Fruit fly (Drosophila melanogaster): ENCODE results near the gene beat-VII.

beat-VII gene

dm6 chr3R:26714109-26714576 lies 32.4 kb upstream of the beat-VII start, which contains the start of gene amon (continued):
- no peak for TF ChIP-seq Sry-β (GFP tag; optimal IDR thresholded peaks at IDR 0.05)
- peak; percentile 99 for TF ChIP-seq HmgZ (tag; optimal IDR thresholded peaks at IDR 0.05)
- TF ChIP-seq CG12299 (tag; optimal IDR thresholded peaks at IDR 0.05): peak; percentile 98
- TF ChIP-seq CG17328 (GFP tag; IDR thresholded peaks at IDR 0.05): peak; percentile 96
- peak; percentile 93 for TF ChIP-seq sens-2 (GFP tag; IDR thresholded peaks at IDR 0.05)
- TF ChIP-seq Vsx1 (GFP tag; optimal IDR thresholded peaks at IDR 0.05): peak; percentile 90
- TF ChIP-seq sug (tag; optimal IDR thresholded peaks at IDR 0.05): peak; percentile 98
- TF ChIP-seq Bteb2 (GFP tag; optimal IDR thresholded peaks at IDR 0.05): peak; percentile 98
- TF ChIP-seq HLHmδ (GFP tag; optimal IDR thresholded peaks at IDR 0.05): no peak
- TF ChIP-seq CG12219 (GFP tag; optimal IDR thresholded peaks at IDR 0.05): peak; percentile 98
- peak; percentile 97 for TF ChIP-seq Mad (GFP tag; optimal IDR thresholded peaks at IDR 0.05)
- TF ChIP-seq sd (tag; optimal IDR thresholded peaks at IDR 0.05): peak; percentile 99
- peak; percentile 99 for TF ChIP-seq gro (GFP tag; optimal IDR thresholded peaks at IDR 0.05)
- TF ChIP-seq cwo (GFP tag; optimal IDR thresholded peaks at IDR 0.05): peak; percentile 98
- peak; percentile 95 for TF ChIP-seq gce (GFP tag; IDR thresholded peaks at IDR 0.05)
- peak; percentile 99 for TF ChIP-seq bab2 (GFP tag; optimal IDR thresholded peaks at IDR 0.05)
- TF ChIP-seq dm (GFP tag; optimal IDR thresholded peaks at IDR 0.05): peak; percentile 95
- TF ChIP-seq exex (tag; optimal IDR thresholded peaks at IDR 0.05): peak; percentile 94
- TF ChIP-seq tx (GFP tag; optimal IDR thresholded peaks at IDR 0.05): peak; percentile 99
- TF ChIP-seq oc (tag; optimal IDR thresholded peaks at IDR 0.05): peak; percentile 95
- TF ChIP-seq CG12744 (GFP tag; optimal IDR thresholded peaks at IDR 0.05): peak; percentile 98
- peak; percentile 96 for TF ChIP-seq ara (GFP tag; IDR thresholded peaks at IDR 0.05)
- no peak for TF ChIP-seq CG8290 (GFP tag; optimal IDR thresholded peaks at IDR 0.05)
- peak in 1 of 2 experiments; percentile 100 for TF ChIP-seq CG8290 (tag; optimal IDR thresholded peaks at IDR 0.05)
- peak; percentile 93 for TF ChIP-seq CG2875 (GFP tag; optimal IDR thresholded peaks at IDR 0.05)
- peak; percentile 98 for TF ChIP-seq HLH3B (GFP tag; IDR thresholded peaks at IDR 0.05)
- peak; percentile 65 for TF ChIP-seq Spps (tag; optimal IDR thresholded peaks at IDR 0.05)
- no peak for TF ChIP-seq usp (GFP tag; optimal IDR thresholded peaks at IDR 0.05)
- TF ChIP-seq CG13894 (tag; optimal IDR thresholded peaks at IDR 0.05): peak; percentile 99
- no peak for TF ChIP-seq HLH4C (GFP tag; IDR thresholded peaks at IDR 0.05; ENCODE audit: partially characterized antibody)
- no peak for TF ChIP-seq Scr (GFP tag; IDR thresholded peaks at IDR 0.05; ENCODE audit: partially characterized antibody)
- peak; percentile 99 for TF ChIP-seq CG10543 (GFP tag; optimal IDR thresholded peaks at IDR 0.05)
- no peak for TF ChIP-seq pan (optimal IDR thresholded peaks at IDR 0.05)
- TF ChIP-seq pan (GFP tag; optimal IDR thresholded peaks at IDR 0.05 in 1 of 2, IDR thresholded peaks at IDR 0.05 in 1 of 2): peak in 1 of 2 experiments; percentile 99
- peak; percentile 96 for TF ChIP-seq ash1 (GFP tag; optimal IDR thresholded peaks at IDR 0.05)
- TF ChIP-seq Six4 (GFP tag; optimal IDR thresholded peaks at IDR 0.05): peak; percentile 97
- peak; percentile 96 for TF ChIP-seq ab (GFP tag; optimal IDR thresholded peaks at IDR 0.05)
- TF ChIP-seq tap (tag; optimal IDR thresholded peaks at IDR 0.05): peak; percentile 97
- TF ChIP-seq CG2116 (GFP tag; optimal IDR thresholded peaks at IDR 0.05): peak; percentile 75
- peak; percentile 95 for TF ChIP-seq CG1602 (GFP tag; optimal IDR thresholded peaks at IDR 0.05)
- peak; percentile 99 for TF ChIP-seq MBD-R2 (GFP tag; IDR thresholded peaks at IDR 0.05)
- peak; percentile 95 for TF ChIP-seq CG7987 (GFP tag; optimal IDR thresholded peaks at IDR 0.05)
- TF ChIP-seq Doc3 (GFP tag; IDR thresholded peaks at IDR 0.05; ENCODE audit: partially characterized antibody): no peak
- TF ChIP-seq CG18262 (tag; optimal IDR thresholded peaks at IDR 0.05): peak; percentile 88
- peak; percentile 81 for TF ChIP-seq CG8359 (GFP tag; optimal IDR thresholded peaks at IDR 0.05; ENCODE audit: borderline replicate concordance)
- peak; percentile 98 for TF ChIP-seq crc (GFP tag; optimal IDR thresholded peaks at IDR 0.05)
- TF ChIP-seq CG7271 (tag; optimal IDR thresholded peaks at IDR 0.05): peak; percentile 63
- peak; percentile 89 for TF ChIP-seq CG17912 (GFP tag; optimal IDR thresholded peaks at IDR 0.05)
- no peak for TF ChIP-seq CG7745 (tag; optimal IDR thresholded peaks at IDR 0.05)
- peak; percentile 88 for TF ChIP-seq fd64A (GFP tag; optimal IDR thresholded peaks at IDR 0.05)
- TF ChIP-seq CG15601 (tag; optimal IDR thresholded peaks at IDR 0.05): peak; percentile 88
